Fruit fly (Drosophila melanogaster) whole organism: ENCODE results near the gene Fnta.

Source experiments
- EcR ChIP-seq, 2 experiments: fragments of >200 bp; optimal IDR thresholded peaks; 2 replicates each; lab custom pipeline; 2017; ENCODE audit warnings: missing biosample characterization in 2 of 2, missing genetic modification characterization in 2 of 2, missing genetic modification reagents in 2 of 2
- pan ChIP-seq: fragments of >200 bp; optimal IDR thresholded peaks from 2 replicates; lab custom pipeline; 2017
- psq ChIP-seq: fragments of >200 bp; optimal IDR thresholded peaks from 2 replicates; lab custom pipeline; 2017
- usp ChIP-seq: fragments of >200 bp; optimal IDR thresholded peaks from 2 replicates; lab custom pipeline; 2017; ENCODE audit warnings: missing biosample characterization, missing genetic modification characterization, mixed read lengths

- TF ChIP-seq usp (no peak), psq (lab: Kevin White, UChicago) (no peak), pan (lab: Kevin White, UChicago) (no peak), EcR (GFP tag; optimal IDR thresholded peaks at IDR 0.05; lab: Kevin White, UChicago) (no peak)
Measured at dm6 chr2L:4837772-4838397, 7.4 kb upstream of the Fnta start, which contains the start of the genes tank and CG12194.
